Fruit fly (Drosophila melanogaster) whole organism, wandering third instar larva: ENCODE measurements around the gene Hmgcr.
A peak's percentile ranks its signal among the peaks of the same experiment; 100 is the strongest.

Source experiments
- brk ChIP-seq: fragments of 200-800 bp; sonication (Bioruptor generic); optimal IDR thresholded peaks from 2 replicates; lab custom pipeline; 2016; ENCODE audit warnings: missing biosample characterization, mild to moderate bottlenecking, missing genetic modification characterization
- foxo ChIP-seq, 2 experiments: fragments of 200-800 bp; sonication (Bioruptor generic); optimal IDR thresholded peaks; 2 replicates in 1 of 2; 3 replicates in 1 of 2; lab custom pipeline; 2016 to 2017; ENCODE audit warnings: missing biosample characterization in 2 of 2, missing genetic modification characterization in 2 of 2
- fru ChIP-seq: fragments of 200-800 bp; sonication (Bioruptor generic); optimal IDR thresholded peaks from 3 replicates; lab custom pipeline; 2016; ENCODE audit warnings: missing biosample characterization, mild to moderate bottlenecking, missing genetic modification characterization
- psq ChIP-seq: fragments of 200-800 bp; sonication (Bioruptor generic); optimal IDR thresholded peaks from 3 replicates; lab custom pipeline; 2017; ENCODE audit warnings: missing biosample characterization, mild to moderate bottlenecking, missing genetic modification characterization, moderate library complexity
- sv ChIP-seq: fragments of 200-800 bp; sonication (Bioruptor generic); optimal IDR thresholded peaks from 3 replicates; lab custom pipeline; 2016; ENCODE audit warnings: missing biosample characterization, missing genetic modification characterization
- usp ChIP-seq: fragments of >200 bp; optimal IDR thresholded peaks from 2 replicates; lab custom pipeline; 2017; ENCODE audit warnings: missing biosample characterization, missing genetic modification characterization
- woc ChIP-seq: sonication (Bioruptor generic); optimal IDR thresholded peaks from 2 replicates; lab custom pipeline; 2016; ENCODE audit warnings: missing biosample characterization, mild to moderate bottlenecking, missing genetic modification characterization

- peak; percentile 79 for TF ChIP-seq psq (GFP tag; lab: Kevin White, UChicago)
- peak; percentile 85 for TF ChIP-seq woc
- TF ChIP-seq foxo (GFP tag; optimal IDR thresholded peaks at IDR 0.05; lab: Kevin White, UChicago) = peak; percentile 37 to 90
- TF ChIP-seq brk = no peak
- TF ChIP-seq fru (GFP tag; lab: Kevin White, UChicago) = peak; percentile 88
- peak; percentile 77 for TF ChIP-seq sv (GFP tag; lab: Kevin White, UChicago)
- no peak for TF ChIP-seq usp (GFP tag; lab: Kevin White, UChicago)
Measured at dm6 chr3R:23782456-23783402, 49.6 kb downstream of the Hmgcr start.
